Fruit fly (Drosophila melanogaster) whole organism, wandering third instar larva: Measurements from ENCODE around the gene Atg5.
A peak's percentile ranks its signal among the peaks of the same experiment; 100 is the strongest.

Experiments used
- Abd-B ChIP-seq: fragments of >200 bp; optimal IDR thresholded peaks from 2 replicates; lab custom pipeline; 2017; ENCODE audit warnings: missing biosample characterization, missing genetic modification characterization
- CG32264 ChIP-seq: fragments of 200-800 bp; sonication (Bioruptor generic); optimal IDR thresholded peaks from 2 replicates; lab custom pipeline; 2016; ENCODE audit warnings: missing biosample characterization, missing genetic modification characterization
- CG9705 ChIP-seq: fragments of 200-800 bp; sonication (Bioruptor generic); optimal IDR thresholded peaks from 2 replicates; lab custom pipeline; 2018; ENCODE audit warnings: missing biosample characterization, mild to moderate bottlenecking, missing genetic modification characterization
- CrebA ChIP-seq: fragments of 200-800 bp; sonication (Bioruptor generic); optimal IDR thresholded peaks from 2 replicates; lab custom pipeline; 2016; ENCODE audit warnings: missing biosample characterization, mild to moderate bottlenecking, missing genetic modification characterization, borderline replicate concordance
- Dfd ChIP-seq: fragments of >200 bp; optimal IDR thresholded peaks from 2 replicates; lab custom pipeline; 2017; ENCODE audit warnings: missing biosample characterization, missing genetic modification characterization
- Dif ChIP-seq: fragments of 200-275, 200-300 bp; sonication (Bioruptor generic); optimal IDR thresholded peaks from 2 replicates; lab custom pipeline; 2018; ENCODE audit warnings: missing biosample characterization, missing genetic modification characterization; ENCODE audit not compliant: partially characterized antibody
- GATAd ChIP-seq: sonication (Bioruptor generic); optimal IDR thresholded peaks from 2 replicates; lab custom pipeline; 2016; ENCODE audit warnings: missing biosample characterization, missing genetic modification characterization
- HLH106 ChIP-seq: fragments of 200-800 bp; optimal IDR thresholded peaks from 3 replicates; lab custom pipeline; 2019; ENCODE audit warnings: missing biosample characterization, mild to moderate bottlenecking, missing genetic modification characterization, moderate library complexity
- Hnf4 ChIP-seq: fragments of 200-800 bp; sonication (Bioruptor generic); optimal IDR thresholded peaks from 2 replicates; lab custom pipeline; 2016; ENCODE audit warnings: missing biosample characterization, mild to moderate bottlenecking, missing genetic modification characterization
- Hr78 ChIP-seq: fragments of >200 bp; optimal IDR thresholded peaks from 2 replicates; lab custom pipeline; 2017; ENCODE audit warnings: missing biosample characterization, missing genetic modification characterization
- Hr83 ChIP-seq: fragments of 200-300 bp; sonication (Bioruptor generic); optimal IDR thresholded peaks from 2 replicates; lab custom pipeline; 2016; ENCODE audit warnings: missing biosample characterization, mild to moderate bottlenecking, missing genetic modification characterization, moderate library complexity; ENCODE audit not compliant: poor library complexity, severe bottlenecking
- Jra ChIP-seq: sonication (Bioruptor generic); optimal IDR thresholded peaks from 2 replicates; lab custom pipeline; 2016; ENCODE audit warnings: missing biosample characterization, missing genetic modification characterization
- Mio ChIP-seq: sonication (Bioruptor generic); optimal IDR thresholded peaks from 2 replicates; lab custom pipeline; 2016; ENCODE audit warnings: missing biosample characterization, missing genetic modification characterization
- Myc ChIP-seq: fragments of >200 bp; optimal IDR thresholded peaks from 2 replicates; lab custom pipeline; 2017
- N ChIP-seq: fragments of >200 bp; optimal IDR thresholded peaks from 2 replicates; lab custom pipeline; 2018; ENCODE audit warnings: missing biosample characterization, missing external identifiers, missing genetic modification characterization
- OdsH ChIP-seq: fragments of 200-800 bp; sonication (Bioruptor generic); optimal IDR thresholded peaks from 2 replicates; lab custom pipeline; 2016; ENCODE audit warnings: missing biosample characterization, mild to moderate bottlenecking, missing genetic modification characterization
- Rel ChIP-seq, 2 experiments: fragments of 200-800 bp; sonication (Bioruptor generic) in 1 of 2; optimal IDR thresholded peaks; 2 replicates in 1 of 2; 3 replicates in 1 of 2; lab custom pipeline; 2016 to 2019; ENCODE audit warnings: mild to moderate bottlenecking in 2 of 2, missing biosample characterization in 2 of 2, missing genetic modification characterization in 2 of 2, moderate library complexity in 1 of 2
- Sp1 ChIP-seq: fragments of 200-800 bp; sonication (Bioruptor generic); optimal IDR thresholded peaks from 3 replicates; lab custom pipeline; 2019; ENCODE audit warnings: missing biosample characterization, mild to moderate bottlenecking, missing genetic modification characterization, moderate library complexity
- Vsx2 ChIP-seq: fragments of 200-300, 225-300 bp; sonication (Bioruptor generic); optimal IDR thresholded peaks from 2 replicates; lab custom pipeline; 2018; ENCODE audit warnings: missing biosample characterization, missing genetic modification characterization; ENCODE audit not compliant: partially characterized antibody
- br ChIP-seq: fragments of 200-800 bp; sonication (Bioruptor generic); optimal IDR thresholded peaks from 2 replicates; lab custom pipeline; 2016; ENCODE audit warnings: missing biosample characterization, missing genetic modification characterization
- brk ChIP-seq: fragments of 200-800 bp; sonication (Bioruptor generic); optimal IDR thresholded peaks from 2 replicates; lab custom pipeline; 2016; ENCODE audit warnings: missing biosample characterization, mild to moderate bottlenecking, missing genetic modification characterization
- dl ChIP-seq, 2 experiments: fragments of 175-275, 200-275 bp in 1 of 2; fragments of 200-275 bp in 1 of 2; sonication (Bioruptor generic); optimal IDR thresholded peaks; lab custom pipeline; 2018; ENCODE audit warnings: mild to moderate bottlenecking in 2 of 2, missing biosample characterization in 2 of 2, missing genetic modification characterization in 2 of 2, moderate library complexity in 2 of 2; ENCODE audit not compliant: partially characterized antibody in 2 of 2, insufficient read depth in 1 of 2
- dmrt93B ChIP-seq: fragments of 200-800 bp; sonication (Bioruptor generic); optimal IDR thresholded peaks from 2 replicates; lab custom pipeline; 2018; ENCODE audit warnings: missing biosample characterization, mild to moderate bottlenecking, missing genetic modification characterization
- dsf ChIP-seq: sonication (Bioruptor generic); optimal IDR thresholded peaks from 2 replicates; lab custom pipeline; 2016; ENCODE audit warnings: missing biosample characterization, missing genetic modification characterization, borderline replicate concordance
- ey ChIP-seq: fragments of 200-800 bp; sonication (Bioruptor generic); optimal IDR thresholded peaks from 2 replicates; lab custom pipeline; 2016; ENCODE audit warnings: missing biosample characterization, missing genetic modification characterization
- foxo ChIP-seq, 2 experiments: fragments of 200-800 bp; sonication (Bioruptor generic); optimal IDR thresholded peaks; 2 replicates in 1 of 2; 3 replicates in 1 of 2; lab custom pipeline; 2016 to 2017; ENCODE audit warnings: missing biosample characterization in 2 of 2, missing genetic modification characterization in 2 of 2
- fru ChIP-seq: fragments of 200-800 bp; sonication (Bioruptor generic); optimal IDR thresholded peaks from 3 replicates; lab custom pipeline; 2016; ENCODE audit warnings: missing biosample characterization, mild to moderate bottlenecking, missing genetic modification characterization
- h ChIP-seq: fragments of 200-800 bp; sonication (Bioruptor generic); optimal IDR thresholded peaks from 3 replicates; lab custom pipeline; 2016; ENCODE audit warnings: missing biosample characterization, mild to moderate bottlenecking, missing genetic modification characterization
- jim ChIP-seq: fragments of 175-275, 200-325 bp; sonication (Bioruptor generic); optimal IDR thresholded peaks from 2 replicates; lab custom pipeline; 2016; ENCODE audit warnings: missing biosample characterization, mild to moderate bottlenecking, missing genetic modification characterization
- lola ChIP-seq: fragments of >200 bp; optimal IDR thresholded peaks from 2 replicates; lab custom pipeline; 2017; ENCODE audit warnings: missing biosample characterization, missing genetic modification characterization
- pan ChIP-seq: fragments of >200 bp; optimal IDR thresholded peaks from 2 replicates; lab custom pipeline; 2017
- psq ChIP-seq: fragments of 200-800 bp; sonication (Bioruptor generic); optimal IDR thresholded peaks from 3 replicates; lab custom pipeline; 2017; ENCODE audit warnings: missing biosample characterization, mild to moderate bottlenecking, missing genetic modification characterization, moderate library complexity
- rgr ChIP-seq: fragments of 200-800 bp; sonication (Bioruptor generic); optimal IDR thresholded peaks from 3 replicates; lab custom pipeline; 2016; ENCODE audit warnings: missing biosample characterization, mild to moderate bottlenecking, missing genetic modification characterization
- sage ChIP-seq: fragments of 200-800 bp; sonication (Bioruptor generic); optimal IDR thresholded peaks from 2 replicates; lab custom pipeline; 2016; ENCODE audit warnings: missing biosample characterization, mild to moderate bottlenecking, missing genetic modification characterization
- sv ChIP-seq: fragments of 200-800 bp; sonication (Bioruptor generic); optimal IDR thresholded peaks from 3 replicates; lab custom pipeline; 2016; ENCODE audit warnings: missing biosample characterization, missing genetic modification characterization
- tai ChIP-seq: sonication (Bioruptor generic); optimal IDR thresholded peaks from 2 replicates; lab custom pipeline; 2016; ENCODE audit warnings: missing biosample characterization, missing genetic modification characterization
- usp ChIP-seq: fragments of >200 bp; optimal IDR thresholded peaks from 2 replicates; lab custom pipeline; 2017; ENCODE audit warnings: missing biosample characterization, missing genetic modification characterization
- woc ChIP-seq: sonication (Bioruptor generic); optimal IDR thresholded peaks from 2 replicates; lab custom pipeline; 2016; ENCODE audit warnings: missing biosample characterization, mild to moderate bottlenecking, missing genetic modification characterization

The Atg5 gene

dm6 chrX:7332091-7332490 is 8.5 kb upstream of the Atg5 start, which contains the start of gene CG42780:
CG42780 (minus strand) TSS chrX:7332191.
- TF ChIP-seq Hr78 (GFP tag; lab: Kevin White, UChicago) (no peak), Myc (lab: Kevin White, UChicago) (no peak), GATAd (GFP tag; lab: Kevin White, UChicago) (no peak), Jra (GFP tag; lab: Kevin White, UChicago) (no peak), usp (no peak), CG32264 (GFP tag; lab: Kevin White, UChicago) (no peak), HLH106 (no peak)

DNA sequence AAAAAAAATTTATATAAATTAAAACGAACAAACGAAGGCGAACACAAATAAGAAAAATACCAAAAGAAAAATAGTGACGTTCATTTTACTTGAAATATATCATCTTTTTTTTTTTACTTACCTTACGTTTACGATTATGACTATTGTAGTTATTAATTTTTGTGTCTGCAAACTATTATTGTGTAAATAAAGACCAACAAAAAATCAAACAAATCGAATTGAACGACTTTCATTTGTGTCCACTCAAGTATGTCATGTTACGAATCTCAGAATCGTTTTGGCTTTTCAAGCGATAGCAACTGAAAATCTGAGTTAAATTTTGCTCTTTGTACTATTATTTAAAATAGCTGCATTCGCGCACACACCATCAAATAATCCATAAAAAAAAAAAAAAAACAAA is 5.2 kb upstream of the Atg5 start, which contains the start of gene Acsf3:
TSS of gene Acsf3 (plus strand) at position 301 of the 400 bp plus-strand sequence.
- TF ChIP-seq pan (lab: Kevin White, UChicago) (no peak), lola (no peak), sv (no peak), dl (GFP tag; optimal IDR thresholded peaks at IDR 0.05; lab: Kevin White, UChicago; ENCODE audit: insufficient read depth in 1 of 2, partially characterized antibody in 2 of 2) (no peak), Myc (lab: Kevin White, UChicago) (no peak), rgr (GFP tag; lab: Kevin White, UChicago) (no peak), tai (GFP tag; lab: Kevin White, UChicago) (no peak), OdsH (GFP tag; lab: Kevin White, UChicago) (no peak), GATAd (GFP tag; lab: Kevin White, UChicago) (no peak), jim (no peak), br (no peak), Abd-B (GFP tag; lab: Kevin White, UChicago) (no peak), dsf (no peak), Vsx2 (no peak), CG9705 (no peak), woc (GFP tag; lab: Kevin White, UChicago) (no peak), Rel (GFP tag; optimal IDR thresholded peaks at IDR 0.05; lab: Kevin White, UChicago) (no peak), Rel (tag; optimal IDR thresholded peaks at IDR 0.05; lab: Kevin White, UChicago) (no peak), brk (GFP tag; lab: Kevin White, UChicago) (no peak), Jra (GFP tag; lab: Kevin White, UChicago) (no peak), CG32264 (GFP tag; lab: Kevin White, UChicago) (no peak)

- TF ChIP-seq ey (GFP tag; lab: Kevin White, UChicago) = peak; percentile 93
- peak; percentile 97 for TF ChIP-seq h
- TF ChIP-seq Hr83 (GFP tag; lab: Kevin White, UChicago) = peak; percentile 45
- peak; percentile 97 for TF ChIP-seq HLH106
- TF ChIP-seq Dfd = no peak
- TF ChIP-seq Sp1 (GFP tag; lab: Kevin White, UChicago) = peak; percentile 98
- TF ChIP-seq GATAd (GFP tag; lab: Kevin White, UChicago) = peak; percentile 82
- TF ChIP-seq Jra (GFP tag; lab: Kevin White, UChicago) = peak; percentile 81
- no peak for TF ChIP-seq Dif
- TF ChIP-seq CrebA (GFP tag; lab: Kevin White, UChicago) = no peak
- TF ChIP-seq psq (GFP tag; lab: Kevin White, UChicago) = peak; percentile 93
- TF ChIP-seq N (GFP tag; lab: Kevin White, UChicago) = no peak
- peak; percentile 96 for TF ChIP-seq fru (GFP tag; lab: Kevin White, UChicago)
- no peak for TF ChIP-seq Myc (lab: Kevin White, UChicago)
- TF ChIP-seq lola = no peak
- TF ChIP-seq rgr (GFP tag; lab: Kevin White, UChicago) = peak; percentile 97
- TF ChIP-seq dsf = peak; percentile 61
- peak; percentile 94 for TF ChIP-seq sage (GFP tag; lab: Kevin White, UChicago)
- no peak for TF ChIP-seq Mio
- peak; percentile 89 for TF ChIP-seq tai (GFP tag; lab: Kevin White, UChicago)
- peak; percentile 94 for TF ChIP-seq dmrt93B
- peak; percentile 92 for TF ChIP-seq Hnf4
- no peak for TF ChIP-seq Abd-B (GFP tag; lab: Kevin White, UChicago)
- peak; percentile 93 for TF ChIP-seq CG9705
- no peak for TF ChIP-seq jim
- no peak for TF ChIP-seq usp
- no peak for TF ChIP-seq pan (lab: Kevin White, UChicago)
- peak; percentile 88 for TF ChIP-seq sv
- peak; percentile 67 for TF ChIP-seq CG32264 (GFP tag; lab: Kevin White, UChicago)
- no peak for TF ChIP-seq brk (GFP tag; lab: Kevin White, UChicago)
- peak; percentile 93 for TF ChIP-seq Rel (GFP tag; optimal IDR thresholded peaks at IDR 0.05; lab: Kevin White, UChicago)
- peak; percentile 87 for TF ChIP-seq Rel (tag; optimal IDR thresholded peaks at IDR 0.05; lab: Kevin White, UChicago)
- TF ChIP-seq woc (GFP tag; lab: Kevin White, UChicago) = peak; percentile 97
- peak in 1 of 2 experiments; percentile 98 for TF ChIP-seq foxo (GFP tag; optimal IDR thresholded peaks at IDR 0.05; lab: Kevin White, UChicago)
- TF ChIP-seq br = peak; percentile 89
- no peak for TF ChIP-seq Vsx2
- TF ChIP-seq Hr78 (GFP tag; lab: Kevin White, UChicago) = no peak
- no peak for TF ChIP-seq dl (GFP tag; optimal IDR thresholded peaks at IDR 0.05; lab: Kevin White, UChicago; ENCODE audit: insufficient read depth in 1 of 2, partially characterized antibody in 2 of 2)
- peak; percentile 97 for TF ChIP-seq OdsH (GFP tag; lab: Kevin White, UChicago)
Measured at dm6 chrX:7324816-7325246, 1.3 kb upstream of the Atg5 start.
